Fruit fly (Drosophila melanogaster): Measurements from ENCODE around the gene CG8032.

The CG8032 gene

DNA sequence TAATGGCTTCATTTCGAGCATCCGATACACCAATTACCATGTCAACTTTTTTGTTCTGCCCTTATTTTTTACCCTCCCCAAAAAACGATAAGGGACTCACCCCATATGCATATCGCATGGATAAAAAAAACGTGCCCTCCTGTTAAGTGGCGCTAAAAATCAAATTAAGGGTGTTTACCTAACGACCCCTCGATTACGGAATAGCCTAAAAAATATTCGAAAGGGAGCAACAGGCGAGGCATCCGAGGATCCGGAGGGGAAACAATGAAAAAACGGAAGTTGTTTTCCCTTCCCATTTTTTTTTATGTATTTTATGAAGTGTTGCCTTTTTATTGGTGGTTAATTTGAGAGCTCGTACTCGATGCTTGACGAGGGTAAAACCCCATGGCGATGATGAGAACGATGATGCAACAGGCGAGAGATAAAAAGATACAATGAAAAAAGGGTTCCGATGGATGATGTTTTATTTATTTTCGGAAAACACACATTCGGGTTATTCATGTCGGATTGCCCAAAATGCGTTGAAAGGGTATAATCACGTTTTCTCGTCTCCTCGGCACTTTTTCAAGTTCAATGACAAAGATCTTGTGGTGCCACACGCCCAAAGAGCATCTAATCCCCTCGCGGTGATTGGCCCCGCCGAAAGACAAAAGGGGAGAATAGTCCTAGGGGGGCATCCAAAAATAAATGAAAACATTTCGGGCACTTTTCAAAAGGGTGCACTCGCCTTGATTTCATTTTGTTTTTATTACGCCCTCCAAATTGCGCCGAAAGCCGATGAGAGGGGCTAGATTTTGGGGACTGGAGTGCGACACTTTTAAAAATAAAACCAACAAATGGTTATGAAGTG, 20.6 kb downstream of the CG8032 start, which contains the start of gene CG44227:
CG44227 (minus strand) TSS at position 849 of the 850 bp plus-strand sequence.
- peak; percentile 90 for TF ChIP-seq Nf-YB (GFP tag; optimal IDR thresholded peaks at IDR 0.05)
- TF ChIP-seq CG9817 (tag; optimal IDR thresholded peaks at IDR 0.05) = no peak
- no peak for TF ChIP-seq Eip74EF (GFP tag; optimal IDR thresholded peaks at IDR 0.05)
- no peak for TF ChIP-seq CG10431 (GFP tag; optimal IDR thresholded peaks at IDR 0.05)
- peak; percentile 97 for TF ChIP-seq sqz (GFP tag; optimal IDR thresholded peaks at IDR 0.05)
- TF ChIP-seq sens (GFP tag) = peak; percentile 67
- TF ChIP-seq Ada2b (GFP tag; IDR thresholded peaks at IDR 0.05) = no peak
- peak; percentile 32 for TF ChIP-seq pros (GFP tag; optimal IDR thresholded peaks at IDR 0.05)
- peak; percentile 26; the same call in 1 of the 3 replicates for TF ChIP-seq z (GFP tag; IDR thresholded peaks at IDR 0.05)
- peak; percentile 95 for TF ChIP-seq Kr (GFP tag; optimal IDR thresholded peaks at IDR 0.05)
- peak; percentile 68 for TF ChIP-seq D19A (tag; optimal IDR thresholded peaks at IDR 0.05)
- no peak for TF ChIP-seq gcm2 (GFP tag; optimal IDR thresholded peaks at IDR 0.05)
- peak; percentile 80 for TF ChIP-seq scrt (GFP tag; optimal IDR thresholded peaks at IDR 0.05)
- no peak for TF ChIP-seq H15 (GFP tag; IDR thresholded peaks at IDR 0.05)
- peak; percentile 3 for TF ChIP-seq grn (GFP tag; optimal IDR thresholded peaks at IDR 0.05)
- TF ChIP-seq insv (GFP tag; optimal IDR thresholded peaks at IDR 0.05) = no peak
- no peak for TF ChIP-seq mirr (GFP tag; optimal IDR thresholded peaks at IDR 0.05)
- TF ChIP-seq CG2712 (tag; optimal IDR thresholded peaks at IDR 0.05) = no peak
- TF ChIP-seq tll (GFP tag; optimal IDR thresholded peaks at IDR 0.05) = peak in 1 of 2 experiments; percentile 26
- TF ChIP-seq Pdp1 (GFP tag; optimal IDR thresholded peaks at IDR 0.05) = peak in 1 of 2 experiments; percentile 10
- TF ChIP-seq CG10959 (GFP tag; IDR thresholded peaks at IDR 0.05) = no peak
- peak; percentile 47 for TF ChIP-seq gsb-n (tag; optimal IDR thresholded peaks at IDR 0.05)
- no peak for TF ChIP-seq CG4854 (GFP tag; optimal IDR thresholded peaks at IDR 0.05)
- peak; percentile 49 for TF ChIP-seq Nf-YC (tag; optimal IDR thresholded peaks at IDR 0.05)
- TF ChIP-seq Hr51 (GFP tag; optimal IDR thresholded peaks at IDR 0.05) = no peak
- TF ChIP-seq MESR4 (GFP tag; optimal IDR thresholded peaks at IDR 0.05) = no peak

DNA sequence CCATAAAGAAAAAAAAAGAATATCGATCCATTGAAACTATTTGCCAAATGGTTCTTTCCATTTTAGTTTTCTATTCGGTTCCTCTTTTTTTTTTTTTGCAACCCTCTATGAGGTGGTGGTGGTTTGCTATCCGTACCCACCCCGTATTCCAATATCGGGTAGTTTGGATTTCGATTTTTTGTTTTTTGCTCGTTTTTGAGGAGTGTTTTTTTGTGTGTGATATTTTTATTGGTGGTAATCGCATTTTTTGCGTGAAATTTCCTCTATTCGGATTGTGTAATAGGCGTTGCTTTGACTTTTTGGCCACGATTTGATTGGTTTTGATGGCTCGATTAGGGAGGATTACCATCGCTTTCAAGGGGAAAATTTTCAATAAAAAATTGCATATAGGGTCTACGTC, 22.5 kb downstream of the CG8032 start:
- TF ChIP-seq Spps (tag; optimal IDR thresholded peaks at IDR 0.05) (no peak), sim (GFP tag; IDR thresholded peaks at IDR 0.05) (no peak), lmd (GFP tag; IDR thresholded peaks at IDR 0.05) (no peak), Nf-YB (GFP tag; optimal IDR thresholded peaks at IDR 0.05) (peak; percentile 85), hkb (optimal IDR thresholded peaks at IDR 0.05) (no peak), hkb (GFP tag; IDR thresholded peaks at IDR 0.05) (no peak), CG18764 (GFP tag; optimal IDR thresholded peaks at IDR 0.05) (no peak), Nf-YC (tag; optimal IDR thresholded peaks at IDR 0.05) (peak; percentile 73), run (tag; optimal IDR thresholded peaks at IDR 0.05) (no peak), kay (GFP tag; optimal IDR thresholded peaks at IDR 0.05) (no peak), sqz (GFP tag; optimal IDR thresholded peaks at IDR 0.05) (peak; percentile 85), CG4730 (GFP tag; IDR thresholded peaks at IDR 0.05) (no peak), CG3995 (GFP tag; optimal IDR thresholded peaks at IDR 0.05) (no peak), seq (GFP tag; IDR thresholded peaks at IDR 0.05) (peak; percentile 9; the same call in 1 of the 2 replicates), onecut (GFP tag; IDR thresholded peaks at IDR 0.05) (peak; percentile 62; the same call in 1 of the 2 replicates)
